Fruit fly (Drosophila melanogaster) whole organism, embryonic: ENCODE results near the gene TyrRII.

Source experiments
- B-H1 ChIP-seq: fragments of 200-800 bp; sonication (Bioruptor generic); IDR thresholded peaks from 3 replicates; pipeline ENCODE4 v1.3.6; 2022; ENCODE audit warnings: missing biosample characterization, missing genetic modification characterization
- CG10462 ChIP-seq: fragments of 200-800 bp; sonication (Bioruptor generic); optimal IDR thresholded peaks from 2 replicates; lab custom pipeline; 2016; ENCODE audit warnings: missing biosample characterization, missing genetic modification characterization
- CG11695 ChIP-seq: fragments of 200-800 bp; sonication (Bioruptor generic); IDR thresholded peaks from 3 replicates; pipeline ENCODE4 v1.3.6; 2022; ENCODE audit warnings: missing biosample characterization, missing genetic modification characterization
- CG12236 ChIP-seq: fragments of 200-800 bp; sonication (Bioruptor generic); optimal IDR thresholded peaks from 2 replicates; lab custom pipeline; 2016; ENCODE audit warnings: missing biosample characterization, missing genetic modification characterization
- CG13894 ChIP-seq: fragments of 200-800 bp; sonication (Bioruptor generic); optimal IDR thresholded peaks from 3 replicates; lab custom pipeline; 2018; ENCODE audit warnings: missing biosample characterization, mild to moderate bottlenecking, missing genetic modification characterization, moderate library complexity
- CG15601 ChIP-seq: fragments of 200-800 bp; sonication (Bioruptor generic); optimal IDR thresholded peaks from 3 replicates; lab custom pipeline; 2019; ENCODE audit warnings: missing biosample characterization, mild to moderate bottlenecking, missing genetic modification characterization, moderate library complexity
- CG1792 ChIP-seq: fragments of 200-800 bp; sonication (Bioruptor generic); optimal IDR thresholded peaks from 2 replicates; lab custom pipeline; 2016; ENCODE audit warnings: missing biosample characterization, missing genetic modification characterization
- CG2889 ChIP-seq: fragments of 200-800 bp; sonication (Bioruptor generic); IDR thresholded peaks from 3 replicates; pipeline ENCODE4 v1.3.6; 2022; ENCODE audit warnings: missing biosample characterization, missing genetic modification characterization
- CG30403 ChIP-seq: fragments of 200-800 bp; sonication (Bioruptor generic); optimal IDR thresholded peaks from 3 replicates; lab custom pipeline; 2016; ENCODE audit warnings: missing biosample characterization, missing genetic modification characterization
- CG3407 ChIP-seq: fragments of 200-800 bp; sonication (Bioruptor generic); optimal IDR thresholded peaks from 2 replicates; lab custom pipeline; 2018; ENCODE audit warnings: missing biosample characterization, mild to moderate bottlenecking, missing genetic modification characterization
- CG4424 ChIP-seq: fragments of 200-800 bp; sonication (Bioruptor generic); optimal IDR thresholded peaks from 3 replicates; lab custom pipeline; 2016; ENCODE audit warnings: missing biosample characterization, missing genetic modification characterization
- CG6689 ChIP-seq: fragments of 200-800 bp; sonication (Bioruptor generic); IDR thresholded peaks from 2 replicates; pipeline ENCODE4 v1.3.6; 2022; ENCODE audit warnings: missing biosample characterization, missing genetic modification characterization
- CG7271 ChIP-seq: fragments of 200-800 bp; sonication (Bioruptor generic); optimal IDR thresholded peaks from 2 replicates; lab custom pipeline; 2018; ENCODE audit warnings: missing biosample characterization, mild to moderate bottlenecking, missing genetic modification characterization, moderate library complexity
- CG7556 ChIP-seq: fragments of 200-800 bp; sonication (Bioruptor generic); optimal IDR thresholded peaks from 2 replicates; lab custom pipeline; 2017; ENCODE audit warnings: missing biosample characterization, mild to moderate bottlenecking, missing genetic modification characterization
- CG7745 ChIP-seq: fragments of 200-800 bp; sonication (Bioruptor generic); optimal IDR thresholded peaks from 2 replicates; lab custom pipeline; 2018; ENCODE audit warnings: missing biosample characterization, mild to moderate bottlenecking, missing genetic modification characterization, moderate library complexity
- CG8290 ChIP-seq, 3 experiments: fragments of 200-800 bp; sonication (Bioruptor generic); optimal IDR thresholded peaks; 2 replicates each; lab custom pipeline; 2016 to 2019; ENCODE audit warnings: missing biosample characterization in 3 of 3, missing genetic modification characterization in 3 of 3, mild to moderate bottlenecking in 2 of 3, moderate library complexity in 1 of 3
- CkIIα-i1 ChIP-seq: fragments of 200-800 bp; sonication (Bioruptor generic); IDR thresholded peaks from 2 replicates; pipeline ENCODE4 v1.3.6; 2022; ENCODE audit warnings: missing biosample characterization, missing genetic modification characterization
- CrebB ChIP-seq: fragments of 200-800 bp; sonication (Bioruptor generic); optimal IDR thresholded peaks from 3 replicates; lab custom pipeline; 2018; ENCODE audit warnings: missing biosample characterization, mild to moderate bottlenecking, missing genetic modification characterization
- D19B ChIP-seq: fragments of 200-800 bp; sonication (Bioruptor generic); optimal IDR thresholded peaks from 2 replicates; lab custom pipeline; 2017; ENCODE audit warnings: missing biosample characterization, mild to moderate bottlenecking, missing genetic modification characterization
- Dad ChIP-seq: fragments of 200-800 bp; sonication (Bioruptor generic); optimal IDR thresholded peaks from 3 replicates; lab custom pipeline; 2016; ENCODE audit warnings: missing biosample characterization, missing genetic modification characterization
- Dip2 ChIP-seq: fragments of 200-800 bp; sonication (Bioruptor generic); IDR thresholded peaks from 2 replicates; pipeline ENCODE4 v1.3.6; 2022; ENCODE audit warnings: missing biosample characterization, missing genetic modification characterization
- Ets65A ChIP-seq: fragments of 200-800 bp; sonication (Bioruptor generic); peaks from one replicate; lab custom pipeline; 2016; ENCODE audit warnings: missing biosample characterization, missing genetic modification characterization
- Fer1 ChIP-seq: fragments of 200-800 bp; sonication (Bioruptor generic); optimal IDR thresholded peaks from 2 replicates; lab custom pipeline; 2017; ENCODE audit warnings: missing biosample characterization, mild to moderate bottlenecking, missing genetic modification characterization
- GATAe ChIP-seq: fragments of 200-800 bp; sonication (Bioruptor generic); conservative IDR thresholded peaks from 2 replicates; pipeline ENCODE4 v1.3.6; 2022; ENCODE audit warnings: missing biosample characterization, missing genetic modification characterization
- HHEX ChIP-seq: fragments of 200-800 bp; sonication (Bioruptor generic); optimal IDR thresholded peaks from 3 replicates; lab custom pipeline; 2017; ENCODE audit warnings: missing biosample characterization, mild to moderate bottlenecking, missing genetic modification characterization, missing genetic modification reagents
- Hr3 ChIP-seq: fragments of 200-800 bp; sonication (Bioruptor generic); optimal IDR thresholded peaks from 3 replicates; lab custom pipeline; 2016; ENCODE audit warnings: missing biosample characterization, missing genetic modification characterization
- Lpt ChIP-seq: fragments of >200 bp; optimal IDR thresholded peaks from 2 replicates; lab custom pipeline; 2018; ENCODE audit warnings: missing biosample characterization, missing genetic modification characterization
- MTF-1 ChIP-seq: fragments of 200-800 bp; sonication (Bioruptor generic); optimal IDR thresholded peaks from 2 replicates; lab custom pipeline; 2018; ENCODE audit warnings: missing biosample characterization, mild to moderate bottlenecking, missing genetic modification characterization, borderline replicate concordance
- NK7.1 ChIP-seq: fragments of 200-800 bp; sonication (Bioruptor generic); optimal IDR thresholded peaks from 3 replicates; lab custom pipeline; 2016; ENCODE audit warnings: missing biosample characterization, missing genetic modification characterization
- Nf-YB ChIP-seq: fragments of 200-800 bp; sonication (Bioruptor generic); optimal IDR thresholded peaks from 3 replicates; lab custom pipeline; 2019; ENCODE audit warnings: missing biosample characterization, mild to moderate bottlenecking, missing genetic modification characterization, moderate library complexity
- Opbp ChIP-seq: fragments of 200-800 bp; sonication (Bioruptor generic); IDR thresholded peaks from 3 replicates; pipeline ENCODE4 v1.3.6; 2022; ENCODE audit warnings: missing biosample characterization, missing genetic modification characterization; ENCODE audit not compliant: partially characterized antibody
- Trl ChIP-seq, 3 experiments: fragments of >200 bp in 2 of 3; fragments of 200-800 bp in 1 of 3; sonication (Bioruptor generic) in 1 of 3; optimal IDR thresholded peaks; 2 replicates in 1 of 3; 3 replicates in 2 of 3; lab custom pipeline; 2016 to 2017; ENCODE audit warnings: missing biosample characterization in 1 of 3, missing genetic modification characterization in 1 of 3
- Usf ChIP-seq: fragments of 200-800 bp; sonication (Bioruptor generic); optimal IDR thresholded peaks from 2 replicates; lab custom pipeline; 2017; ENCODE audit warnings: missing genotype, missing biosample characterization, missing genetic modification characterization
- ase ChIP-seq: fragments of 200-800 bp; sonication (Bioruptor generic); IDR thresholded peaks from 3 replicates; pipeline ENCODE4 v1.3.6; 2022; ENCODE audit warnings: missing biosample characterization, missing genetic modification characterization
- btn ChIP-seq: fragments of 200-800 bp; sonication (Bioruptor generic); optimal IDR thresholded peaks from 2 replicates; lab custom pipeline; 2016; ENCODE audit warnings: missing biosample characterization, missing genetic modification characterization
- cad ChIP-seq: fragments of >200 bp; optimal IDR thresholded peaks from 2 replicates; lab custom pipeline; 2017; ENCODE audit warnings: missing biosample characterization, missing genetic modification characterization
- cwo ChIP-seq: fragments of 200-800 bp; sonication (Bioruptor generic); optimal IDR thresholded peaks from 3 replicates; lab custom pipeline; 2017; ENCODE audit warnings: missing biosample characterization, missing genetic modification characterization, mild to moderate bottlenecking, moderate library complexity, missing genetic modification reagents
- jumu ChIP-seq: fragments of 200-800 bp; sonication (Bioruptor generic); optimal IDR thresholded peaks from 3 replicates; lab custom pipeline; 2016; ENCODE audit warnings: missing biosample characterization, missing genetic modification characterization
- nerfin-1 ChIP-seq: fragments of 200-800 bp; sonication (Bioruptor generic); optimal IDR thresholded peaks from 3 replicates; lab custom pipeline; 2019; ENCODE audit warnings: missing biosample characterization, mild to moderate bottlenecking, missing genetic modification characterization, moderate library complexity
- onecut ChIP-seq: fragments of 200-800 bp; sonication (Bioruptor generic); IDR thresholded peaks from 2 replicates; pipeline ENCODE4 v1.3.6; 2022; ENCODE audit warnings: missing biosample characterization, missing genetic modification characterization
- pnt ChIP-seq: fragments of 200-800 bp; sonication (Bioruptor generic); optimal IDR thresholded peaks from 3 replicates; lab custom pipeline; 2016; ENCODE audit warnings: missing biosample characterization, missing genetic modification characterization
- schlank ChIP-seq: fragments of 200-800 bp; sonication (Bioruptor generic); optimal IDR thresholded peaks from 2 replicates; lab custom pipeline; 2018; ENCODE audit warnings: missing biosample characterization, mild to moderate bottlenecking, missing genetic modification characterization
- seq ChIP-seq: fragments of 200-800 bp; sonication (Bioruptor generic); IDR thresholded peaks from 2 replicates; pipeline ENCODE4 v1.3.6; 2022; ENCODE audit warnings: missing biosample characterization, missing genetic modification characterization
- sim ChIP-seq: fragments of 200-800 bp; sonication (Bioruptor generic); IDR thresholded peaks from 2 replicates; pipeline ENCODE4 v1.3.6; 2022; ENCODE audit warnings: missing biosample characterization, missing genetic modification characterization
- sima ChIP-seq: fragments of 200-800 bp; sonication (Bioruptor generic); optimal IDR thresholded peaks from 2 replicates; lab custom pipeline; 2016; ENCODE audit warnings: missing biosample characterization, missing genetic modification characterization
- so ChIP-seq: fragments of 200-800 bp; sonication (Bioruptor generic); IDR thresholded peaks from 3 replicates; pipeline ENCODE4 v1.3.6; 2022; ENCODE audit warnings: missing biosample characterization, missing genetic modification characterization
- stwl ChIP-seq: fragments of 200-800 bp; sonication (Bioruptor generic); optimal IDR thresholded peaks from 3 replicates; lab custom pipeline; 2018; ENCODE audit warnings: missing biosample characterization, mild to moderate bottlenecking, missing genetic modification characterization, moderate library complexity
- sug ChIP-seq: fragments of 200-800 bp; optimal IDR thresholded peaks from 2 replicates; lab custom pipeline; 2019; ENCODE audit warnings: missing biosample characterization, mild to moderate bottlenecking, missing genetic modification characterization, moderate library complexity
- tin ChIP-seq: fragments of 200-800 bp; sonication (Bioruptor generic); optimal IDR thresholded peaks from 3 replicates; lab custom pipeline; 2016; ENCODE audit warnings: missing biosample characterization, missing genetic modification characterization
- unpg ChIP-seq: fragments of 200-800 bp; sonication (Bioruptor generic); optimal IDR thresholded peaks from 3 replicates; lab custom pipeline; 2018; ENCODE audit warnings: missing biosample characterization, mild to moderate bottlenecking, missing genetic modification characterization, moderate library complexity
- wor ChIP-seq: fragments of 200-800 bp; sonication (Bioruptor generic); IDR thresholded peaks from 2 replicates; pipeline ENCODE4 v1.3.6; 2022; ENCODE audit warnings: missing biosample characterization, missing genetic modification characterization

The TyrRII gene

dm6 chr3R:17776952-17777407 lies 40.6 kb downstream of the TyrRII start (continued):
- no peak for TF ChIP-seq MTF-1
- TF ChIP-seq NK7.1 (GFP tag; lab: Kevin White, UChicago), result peak; percentile 16
- TF ChIP-seq CG2889 (GFP tag; lab: Robert Waterston, UW), result no peak
- no peak for TF ChIP-seq wor
- TF ChIP-seq CG7745, result no peak
- TF ChIP-seq Trl (optimal IDR thresholded peaks at IDR 0.05; lab: Kevin White, UChicago), result no peak
- peak; percentile 2 for TF ChIP-seq Trl (GFP tag; optimal IDR thresholded peaks at IDR 0.05; lab: Kevin White, UChicago)
- peak; percentile 41 for TF ChIP-seq onecut
- peak; percentile 31 for TF ChIP-seq CG7556 (GFP tag; lab: Kevin White, UChicago)
- TF ChIP-seq cad (GFP tag; lab: Kevin White, UChicago), result no peak
- TF ChIP-seq CG1792, result no peak
- TF ChIP-seq CkIIα-i1 (GFP tag; lab: Robert Waterston, UW), result no peak
- peak; percentile 7 for TF ChIP-seq CG13894 (tag; lab: Kevin White, UChicago)
- TF ChIP-seq Nf-YB, result no peak
- 0 out of 3 replicates have a peak, but pooled peaks have one; percentile 7 for TF ChIP-seq ase (GFP tag; lab: Robert Waterston, UW)
- TF ChIP-seq tin, result peak; percentile 23
- TF ChIP-seq nerfin-1 (tag; lab: Kevin White, UChicago), result no peak
- no peak for TF ChIP-seq CG11695 (GFP tag; lab: Robert Waterston, UW)

dm6 chr3R:17781371-17781770 lies 45.0 kb downstream of the TyrRII start:
- peak; percentile 83 for TF ChIP-seq pnt (GFP tag; lab: Kevin White, UChicago)
- TF ChIP-seq Opbp, result no peak
- no peak for TF ChIP-seq Lpt
- peak; percentile 86 for TF ChIP-seq CG6689 (GFP tag; lab: Robert Waterston, UW)
- peak; percentile 43 for TF ChIP-seq CrebB (tag; lab: Kevin White, UChicago)
- TF ChIP-seq CG15601 (tag; lab: Kevin White, UChicago), result peak; percentile 67
- peak; percentile 80 for TF ChIP-seq so (GFP tag; lab: Robert Waterston, UW)
- TF ChIP-seq CG30403, result peak; percentile 83
- TF ChIP-seq btn (GFP tag; lab: Kevin White, UChicago), result peak; percentile 54
- TF ChIP-seq schlank (tag; lab: Kevin White, UChicago), result peak; percentile 73
- TF ChIP-seq CG10462, result peak; percentile 55
- peak; percentile 85 for TF ChIP-seq sug
- peak; percentile 72 for TF ChIP-seq jumu (GFP tag; lab: Kevin White, UChicago)
- peak; percentile 75 for TF ChIP-seq CG4424
- peak; percentile 89 for TF ChIP-seq unpg (GFP tag; lab: Kevin White, UChicago)
- peak; percentile 66 for TF ChIP-seq Hr3 (GFP tag; lab: Kevin White, UChicago)
- TF ChIP-seq Ets65A (GFP tag; lab: Kevin White, UChicago), result peak; percentile 95
- TF ChIP-seq Usf (GFP tag; lab: Kevin White, UChicago), result peak; percentile 2
- peak; percentile 84 for TF ChIP-seq B-H1 (GFP tag; lab: Robert Waterston, UW)
- no peak for TF ChIP-seq Dip2 (GFP tag; lab: Robert Waterston, UW)
- peak; percentile 5 for TF ChIP-seq CG12236 (GFP tag; lab: Kevin White, UChicago)
- TF ChIP-seq sima, result peak; percentile 26
- TF ChIP-seq stwl (tag; lab: Kevin White, UChicago), result no peak
- TF ChIP-seq GATAe (GFP tag; lab: Robert Waterston, UW), result no peak; the same call in 1 of the 2 replicates
- TF ChIP-seq Dad (GFP tag; lab: Kevin White, UChicago), result peak; percentile 66
- peak; percentile 62 for TF ChIP-seq HHEX (GFP tag; lab: Kevin White, UChicago)
- peak; percentile 31 for TF ChIP-seq D19B (GFP tag; lab: Kevin White, UChicago)
- peak; percentile 77 for TF ChIP-seq Fer1 (GFP tag; lab: Kevin White, UChicago)
- TF ChIP-seq cwo (GFP tag; lab: Kevin White, UChicago), result peak; percentile 60
- TF ChIP-seq CG7271 (tag; lab: Kevin White, UChicago), result no peak
- peak; percentile 79 for TF ChIP-seq seq
- peak; percentile 61 for TF ChIP-seq CG3407 (GFP tag; lab: Kevin White, UChicago)
- no peak for TF ChIP-seq CG8290 (GFP tag; optimal IDR thresholded peaks at IDR 0.05; lab: Kevin White, UChicago)
- TF ChIP-seq CG8290 (tag; optimal IDR thresholded peaks at IDR 0.05; lab: Kevin White, UChicago), result peak in 1 of 2 experiments; percentile 75
- TF ChIP-seq sim, result 0 out of 2 replicates have a peak, but pooled peaks have one; percentile 23
